Fruit fly (Drosophila melanogaster): ENCODE results near the gene CG42810.
"Not testable (repeated sequence)": the region's sequence is repeated elsewhere in the genome, so short reads cannot be mapped to it uniquely, and the experiment has no call there.

dm6 chr2L:13449397-13449796 lies 10.1 kb upstream of the CG42810 start, which contains the start of gene Hsp60D:
- not testable (repeated sequence) for TF ChIP-seq h (GFP tag; optimal IDR thresholded peaks at IDR 0.05); br (GFP tag; optimal IDR thresholded peaks at IDR 0.05); psq (GFP tag; optimal IDR thresholded peaks at IDR 0.05); sage (GFP tag; optimal IDR thresholded peaks at IDR 0.05); Hr78 (GFP tag; optimal IDR thresholded peaks at IDR 0.05); pan (optimal IDR thresholded peaks at IDR 0.05); Dfd (GFP tag; optimal IDR thresholded peaks at IDR 0.05)

Data from whole organism, wandering third instar larva.